Fruit fly (Drosophila melanogaster): ENCODE measurements around the gene VhaAC39-2.

The VhaAC39-2 gene

dm6 chr3R:23159289-23159956 lies at the start of gene VhaAC39-2:
VhaAC39-2 (minus strand) TSS chr3R:23159316.
- TF ChIP-seq Myc (optimal IDR thresholded peaks at IDR 0.05) = no peak
- no peak for TF ChIP-seq insv (optimal IDR thresholded peaks at IDR 0.05)

- no peak for TF ChIP-seq insv (optimal IDR thresholded peaks at IDR 0.05)
- no peak for TF ChIP-seq h (optimal IDR thresholded peaks at IDR 0.05)
- no peak for TF ChIP-seq Myc (optimal IDR thresholded peaks at IDR 0.05)
- TF ChIP-seq psq (optimal IDR thresholded peaks at IDR 0.05) = no peak
- no peak for TF ChIP-seq Sin3A (optimal IDR thresholded peaks at IDR 0.05)
- TF ChIP-seq ttk (optimal IDR thresholded peaks at IDR 0.05) = no peak
Observed at dm6 chr3R:23207254-23207653, 48.1 kb upstream of the VhaAC39-2 start.

DNA sequence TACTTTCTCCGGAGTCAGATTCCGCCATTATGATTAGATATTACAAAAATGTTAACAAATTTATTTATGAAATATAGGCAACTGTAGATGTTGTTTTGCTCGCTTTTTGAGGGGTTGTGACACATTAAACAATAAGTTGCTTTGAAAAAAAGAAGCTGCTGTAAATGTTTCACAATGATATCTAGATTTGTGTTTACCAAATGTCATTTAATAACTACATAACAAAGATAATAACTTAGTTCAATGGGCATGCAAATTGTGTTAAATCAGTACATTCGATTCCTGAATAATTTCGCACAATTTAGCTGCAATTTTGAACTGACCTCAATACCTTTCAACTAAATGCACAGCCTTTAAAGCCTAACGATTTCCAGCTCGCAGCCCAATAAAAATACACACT lies 44.8 kb upstream of the VhaAC39-2 start, which contains the start of gene fzo:
Gene fzo (minus strand): TSS at position 101 of the 400 bp plus-strand sequence.
- no peak for TF ChIP-seq Sin3A (optimal IDR thresholded peaks at IDR 0.05)
- TF ChIP-seq Myc (optimal IDR thresholded peaks at IDR 0.05) = no peak
- TF ChIP-seq psq (optimal IDR thresholded peaks at IDR 0.05) = no peak
- no peak for TF ChIP-seq ttk (optimal IDR thresholded peaks at IDR 0.05)
- no peak for TF ChIP-seq h (optimal IDR thresholded peaks at IDR 0.05)
- no peak for TF ChIP-seq insv (optimal IDR thresholded peaks at IDR 0.05)

- TF ChIP-seq Myc (optimal IDR thresholded peaks at IDR 0.05) (no peak), Sin3A (optimal IDR thresholded peaks at IDR 0.05) (no peak), ttk (optimal IDR thresholded peaks at IDR 0.05) (no peak), h (optimal IDR thresholded peaks at IDR 0.05) (no peak), psq (optimal IDR thresholded peaks at IDR 0.05) (no peak), insv (optimal IDR thresholded peaks at IDR 0.05) (no peak)
Observed at dm6 chr3R:23201122-23201521, 42.0 kb upstream of the VhaAC39-2 start.

DNA sequence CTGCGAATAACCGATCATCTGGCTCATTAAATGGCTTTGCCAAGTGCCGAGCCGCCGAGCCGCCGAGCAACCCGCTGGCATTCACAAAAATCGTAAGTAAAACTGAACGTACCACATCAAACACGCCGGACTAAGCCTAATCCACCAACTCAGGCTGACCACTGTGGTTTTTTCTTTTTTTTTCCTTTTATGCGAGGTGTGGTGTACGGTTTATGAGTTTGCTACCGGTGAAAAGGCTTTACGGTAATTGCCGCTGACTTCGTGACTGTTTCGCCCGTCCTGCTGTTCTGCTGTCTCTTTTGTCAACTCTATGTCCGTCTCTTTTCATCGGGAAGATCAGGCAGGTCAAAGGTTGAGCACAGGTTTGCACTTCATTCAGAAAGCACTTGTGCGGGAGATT lies 36.6 kb upstream of the VhaAC39-2 start:
- TF ChIP-seq ttk (optimal IDR thresholded peaks at IDR 0.05) (no peak), Myc (optimal IDR thresholded peaks at IDR 0.05) (no peak), psq (optimal IDR thresholded peaks at IDR 0.05) (no peak), Sin3A (optimal IDR thresholded peaks at IDR 0.05) (no peak), insv (optimal IDR thresholded peaks at IDR 0.05) (no peak), h (optimal IDR thresholded peaks at IDR 0.05) (no peak)

- TF ChIP-seq h (optimal IDR thresholded peaks at IDR 0.05) (no peak), insv (optimal IDR thresholded peaks at IDR 0.05) (no peak), ttk (optimal IDR thresholded peaks at IDR 0.05) (no peak), Myc (optimal IDR thresholded peaks at IDR 0.05) (no peak), Sin3A (optimal IDR thresholded peaks at IDR 0.05) (no peak), psq (optimal IDR thresholded peaks at IDR 0.05) (no peak)
Observed at dm6 chr3R:23193400-23193799, 34.3 kb upstream of the VhaAC39-2 start.

dm6 chr3R:23192984-23193383 lies 33.9 kb upstream of the VhaAC39-2 start:
- TF ChIP-seq h (optimal IDR thresholded peaks at IDR 0.05) = no peak
- no peak for TF ChIP-seq psq (optimal IDR thresholded peaks at IDR 0.05)
- no peak for TF ChIP-seq insv (optimal IDR thresholded peaks at IDR 0.05)
- TF ChIP-seq Sin3A (optimal IDR thresholded peaks at IDR 0.05) = no peak
- no peak for TF ChIP-seq ttk (optimal IDR thresholded peaks at IDR 0.05)
- no peak for TF ChIP-seq Myc (optimal IDR thresholded peaks at IDR 0.05)

dm6 chr3R:23191108-23191771 lies 32.1 kb upstream of the VhaAC39-2 start:
- TF ChIP-seq insv (optimal IDR thresholded peaks at IDR 0.05) = no peak
- no peak for TF ChIP-seq ttk (optimal IDR thresholded peaks at IDR 0.05)

DNA sequence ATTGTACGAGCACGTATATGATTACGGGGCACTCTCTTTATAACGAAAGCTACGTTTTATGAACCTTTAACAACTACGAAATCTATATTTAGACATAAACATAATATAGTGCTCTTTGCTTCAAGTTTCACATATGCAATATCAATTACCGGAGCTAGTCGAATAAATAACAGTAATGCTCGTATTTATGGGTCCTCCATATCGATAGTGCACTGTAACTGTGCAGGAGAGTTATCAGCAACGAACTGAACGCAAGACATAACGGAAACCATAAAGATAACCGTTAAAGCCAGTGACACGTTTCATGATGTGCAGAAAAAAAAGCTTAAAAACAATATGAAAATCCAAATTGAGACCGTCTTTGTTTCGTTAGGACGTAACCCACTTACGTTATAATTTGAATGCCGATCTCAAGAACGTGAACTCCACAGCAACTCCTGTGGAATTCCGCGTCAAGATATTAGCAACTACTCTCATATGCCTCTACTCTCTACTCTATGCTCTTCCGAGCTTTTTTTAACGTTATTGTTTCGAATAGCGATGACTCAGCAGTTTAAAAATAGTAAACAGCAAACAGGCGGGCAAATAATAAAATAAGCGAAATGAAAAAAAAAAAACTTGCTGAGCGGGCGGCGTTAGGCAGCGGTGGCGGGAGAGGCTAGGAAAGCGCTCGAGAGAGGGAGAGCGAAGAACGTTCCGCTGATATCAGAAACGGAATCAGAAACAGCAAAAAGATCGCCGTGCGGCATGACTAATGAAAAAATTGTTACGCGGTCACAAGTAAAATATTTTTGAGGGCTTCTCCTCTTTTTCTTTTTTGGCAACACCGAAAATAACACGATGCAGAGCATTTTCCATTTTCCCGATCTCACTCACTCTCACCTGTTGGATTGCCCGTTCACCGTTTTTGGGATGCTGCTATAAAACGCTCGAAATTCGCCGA lies 31.1 kb upstream of the VhaAC39-2 start:
- TF ChIP-seq h (optimal IDR thresholded peaks at IDR 0.05) (no peak), ttk (optimal IDR thresholded peaks at IDR 0.05) (no peak), psq (optimal IDR thresholded peaks at IDR 0.05) (no peak), Sin3A (optimal IDR thresholded peaks at IDR 0.05) (no peak), insv (optimal IDR thresholded peaks at IDR 0.05) (no peak), Myc (optimal IDR thresholded peaks at IDR 0.05) (no peak)

- TF ChIP-seq insv (optimal IDR thresholded peaks at IDR 0.05) (no peak), Myc (optimal IDR thresholded peaks at IDR 0.05) (no peak), h (optimal IDR thresholded peaks at IDR 0.05) (no peak), Sin3A (optimal IDR thresholded peaks at IDR 0.05) (no peak)
Observed at dm6 chr3R:23189143-23189957, 30.2 kb upstream of the VhaAC39-2 start.

dm6 chr3R:23181714-23182337 lies 22.7 kb upstream of the VhaAC39-2 start:
- TF ChIP-seq Sin3A (optimal IDR thresholded peaks at IDR 0.05) (no peak), h (optimal IDR thresholded peaks at IDR 0.05) (no peak)
